Worm (Caenorhabditis elegans): ENCODE data around the gene K09D9.3.

ce11 chrV:4034303-4034702 is 15.0 kb downstream of the K09D9.3 start, which contains the start of gene C49G7.7:
- no peak for TF ChIP-seq unc-62 (GFP tag; optimal IDR thresholded peaks at IDR 0.05 in 1 of 2)
- TF ChIP-seq unc-62 (tag; optimal IDR thresholded peaks at IDR 0.05): no peak
- no peak for TF ChIP-seq skn-1 (tag; optimal IDR thresholded peaks at IDR 0.05)
- TF ChIP-seq nhr-6 (tag; optimal IDR thresholded peaks at IDR 0.05): no peak
- TF ChIP-seq jun-1 (tag; optimal IDR thresholded peaks at IDR 0.05): no peak
- TF ChIP-seq lsy-2 (tag; optimal IDR thresholded peaks at IDR 0.05): no peak
- TF ChIP-seq zag-1 (tag; optimal IDR thresholded peaks at IDR 0.05): no peak
- TF ChIP-seq lin-15B (tag; optimal IDR thresholded peaks at IDR 0.05): no peak
- TF ChIP-seq unc-130 (GFP tag; optimal IDR thresholded peaks at IDR 0.05): no peak
- TF ChIP-seq fos-1 (tag; optimal IDR thresholded peaks at IDR 0.05): no peak
- TF ChIP-seq duxl-1 (tag; optimal IDR thresholded peaks at IDR 0.05; ENCODE audit: poor library complexity): no peak
- no peak for TF ChIP-seq fkh-10 (GFP tag; optimal IDR thresholded peaks at IDR 0.05)
- no peak for TF ChIP-seq lin-39 (tag; optimal IDR thresholded peaks at IDR 0.05)
- TF ChIP-seq pqm-1 (tag; optimal IDR thresholded peaks at IDR 0.05): peak; percentile 29
- no peak for TF ChIP-seq Y105C5A.15 (GFP tag; IDR thresholded peaks at IDR 0.05)
